Fruit fly (Drosophila melanogaster) whole organism, wandering third instar larva: ENCODE measurements around the gene CG13784.
A peak's percentile ranks its signal among the peaks of the same experiment; 100 is the strongest.

Source experiments
- Abd-B ChIP-seq: fragments of >200 bp; optimal IDR thresholded peaks from 2 replicates; lab custom pipeline; 2017; ENCODE audit warnings: missing biosample characterization, missing genetic modification characterization
- CG32264 ChIP-seq: fragments of 200-800 bp; sonication (Bioruptor generic); optimal IDR thresholded peaks from 2 replicates; lab custom pipeline; 2016; ENCODE audit warnings: missing biosample characterization, missing genetic modification characterization
- CG9705 ChIP-seq: fragments of 200-800 bp; sonication (Bioruptor generic); optimal IDR thresholded peaks from 2 replicates; lab custom pipeline; 2018; ENCODE audit warnings: missing biosample characterization, mild to moderate bottlenecking, missing genetic modification characterization
- CrebA ChIP-seq: fragments of 200-800 bp; sonication (Bioruptor generic); optimal IDR thresholded peaks from 2 replicates; lab custom pipeline; 2016; ENCODE audit warnings: missing biosample characterization, mild to moderate bottlenecking, missing genetic modification characterization, borderline replicate concordance
- Dfd ChIP-seq: fragments of >200 bp; optimal IDR thresholded peaks from 2 replicates; lab custom pipeline; 2017; ENCODE audit warnings: missing biosample characterization, missing genetic modification characterization
- Dif ChIP-seq: fragments of 200-275, 200-300 bp; sonication (Bioruptor generic); optimal IDR thresholded peaks from 2 replicates; lab custom pipeline; 2018; ENCODE audit warnings: missing biosample characterization, missing genetic modification characterization; ENCODE audit not compliant: partially characterized antibody
- GATAd ChIP-seq: sonication (Bioruptor generic); optimal IDR thresholded peaks from 2 replicates; lab custom pipeline; 2016; ENCODE audit warnings: missing biosample characterization, missing genetic modification characterization
- HLH106 ChIP-seq: fragments of 200-800 bp; optimal IDR thresholded peaks from 3 replicates; lab custom pipeline; 2019; ENCODE audit warnings: missing biosample characterization, mild to moderate bottlenecking, missing genetic modification characterization, moderate library complexity
- Hnf4 ChIP-seq: fragments of 200-800 bp; sonication (Bioruptor generic); optimal IDR thresholded peaks from 2 replicates; lab custom pipeline; 2016; ENCODE audit warnings: missing biosample characterization, mild to moderate bottlenecking, missing genetic modification characterization
- Hr78 ChIP-seq: fragments of >200 bp; optimal IDR thresholded peaks from 2 replicates; lab custom pipeline; 2017; ENCODE audit warnings: missing biosample characterization, missing genetic modification characterization
- Hr83 ChIP-seq: fragments of 200-300 bp; sonication (Bioruptor generic); optimal IDR thresholded peaks from 2 replicates; lab custom pipeline; 2016; ENCODE audit warnings: missing biosample characterization, mild to moderate bottlenecking, missing genetic modification characterization, moderate library complexity; ENCODE audit not compliant: poor library complexity, severe bottlenecking
- Jra ChIP-seq: sonication (Bioruptor generic); optimal IDR thresholded peaks from 2 replicates; lab custom pipeline; 2016; ENCODE audit warnings: missing biosample characterization, missing genetic modification characterization
- Mio ChIP-seq: sonication (Bioruptor generic); optimal IDR thresholded peaks from 2 replicates; lab custom pipeline; 2016; ENCODE audit warnings: missing biosample characterization, missing genetic modification characterization
- Myc ChIP-seq: fragments of >200 bp; optimal IDR thresholded peaks from 2 replicates; lab custom pipeline; 2017
- OdsH ChIP-seq: fragments of 200-800 bp; sonication (Bioruptor generic); optimal IDR thresholded peaks from 2 replicates; lab custom pipeline; 2016; ENCODE audit warnings: missing biosample characterization, mild to moderate bottlenecking, missing genetic modification characterization
- Rel ChIP-seq, 2 experiments: fragments of 200-800 bp; sonication (Bioruptor generic) in 1 of 2; optimal IDR thresholded peaks; 2 replicates in 1 of 2; 3 replicates in 1 of 2; lab custom pipeline; 2016 to 2019; ENCODE audit warnings: mild to moderate bottlenecking in 2 of 2, missing biosample characterization in 2 of 2, missing genetic modification characterization in 2 of 2, moderate library complexity in 1 of 2
- Sp1 ChIP-seq: fragments of 200-800 bp; sonication (Bioruptor generic); optimal IDR thresholded peaks from 3 replicates; lab custom pipeline; 2019; ENCODE audit warnings: missing biosample characterization, mild to moderate bottlenecking, missing genetic modification characterization, moderate library complexity
- Vsx2 ChIP-seq: fragments of 200-300, 225-300 bp; sonication (Bioruptor generic); optimal IDR thresholded peaks from 2 replicates; lab custom pipeline; 2018; ENCODE audit warnings: missing biosample characterization, missing genetic modification characterization; ENCODE audit not compliant: partially characterized antibody
- br ChIP-seq: fragments of 200-800 bp; sonication (Bioruptor generic); optimal IDR thresholded peaks from 2 replicates; lab custom pipeline; 2016; ENCODE audit warnings: missing biosample characterization, missing genetic modification characterization
- brk ChIP-seq: fragments of 200-800 bp; sonication (Bioruptor generic); optimal IDR thresholded peaks from 2 replicates; lab custom pipeline; 2016; ENCODE audit warnings: missing biosample characterization, mild to moderate bottlenecking, missing genetic modification characterization
- dl ChIP-seq, 2 experiments: fragments of 175-275, 200-275 bp in 1 of 2; fragments of 200-275 bp in 1 of 2; sonication (Bioruptor generic); optimal IDR thresholded peaks; lab custom pipeline; 2018; ENCODE audit warnings: mild to moderate bottlenecking in 2 of 2, missing biosample characterization in 2 of 2, missing genetic modification characterization in 2 of 2, moderate library complexity in 2 of 2; ENCODE audit not compliant: partially characterized antibody in 2 of 2, insufficient read depth in 1 of 2
- dmrt93B ChIP-seq: fragments of 200-800 bp; sonication (Bioruptor generic); optimal IDR thresholded peaks from 2 replicates; lab custom pipeline; 2018; ENCODE audit warnings: missing biosample characterization, mild to moderate bottlenecking, missing genetic modification characterization
- dsf ChIP-seq: sonication (Bioruptor generic); optimal IDR thresholded peaks from 2 replicates; lab custom pipeline; 2016; ENCODE audit warnings: missing biosample characterization, missing genetic modification characterization, borderline replicate concordance
- foxo ChIP-seq, 2 experiments: fragments of 200-800 bp; sonication (Bioruptor generic); optimal IDR thresholded peaks; 2 replicates in 1 of 2; 3 replicates in 1 of 2; lab custom pipeline; 2016 to 2017; ENCODE audit warnings: missing biosample characterization in 2 of 2, missing genetic modification characterization in 2 of 2
- fru ChIP-seq: fragments of 200-800 bp; sonication (Bioruptor generic); optimal IDR thresholded peaks from 3 replicates; lab custom pipeline; 2016; ENCODE audit warnings: missing biosample characterization, mild to moderate bottlenecking, missing genetic modification characterization
- h ChIP-seq: fragments of 200-800 bp; sonication (Bioruptor generic); optimal IDR thresholded peaks from 3 replicates; lab custom pipeline; 2016; ENCODE audit warnings: missing biosample characterization, mild to moderate bottlenecking, missing genetic modification characterization
- jim ChIP-seq: fragments of 175-275, 200-325 bp; sonication (Bioruptor generic); optimal IDR thresholded peaks from 2 replicates; lab custom pipeline; 2016; ENCODE audit warnings: missing biosample characterization, mild to moderate bottlenecking, missing genetic modification characterization
- lola ChIP-seq: fragments of >200 bp; optimal IDR thresholded peaks from 2 replicates; lab custom pipeline; 2017; ENCODE audit warnings: missing biosample characterization, missing genetic modification characterization
- pan ChIP-seq: fragments of >200 bp; optimal IDR thresholded peaks from 2 replicates; lab custom pipeline; 2017
- psq ChIP-seq: fragments of 200-800 bp; sonication (Bioruptor generic); optimal IDR thresholded peaks from 3 replicates; lab custom pipeline; 2017; ENCODE audit warnings: missing biosample characterization, mild to moderate bottlenecking, missing genetic modification characterization, moderate library complexity
- rgr ChIP-seq: fragments of 200-800 bp; sonication (Bioruptor generic); optimal IDR thresholded peaks from 3 replicates; lab custom pipeline; 2016; ENCODE audit warnings: missing biosample characterization, mild to moderate bottlenecking, missing genetic modification characterization
- sage ChIP-seq: fragments of 200-800 bp; sonication (Bioruptor generic); optimal IDR thresholded peaks from 2 replicates; lab custom pipeline; 2016; ENCODE audit warnings: missing biosample characterization, mild to moderate bottlenecking, missing genetic modification characterization
- sv ChIP-seq: fragments of 200-800 bp; sonication (Bioruptor generic); optimal IDR thresholded peaks from 3 replicates; lab custom pipeline; 2016; ENCODE audit warnings: missing biosample characterization, missing genetic modification characterization
- tai ChIP-seq: sonication (Bioruptor generic); optimal IDR thresholded peaks from 2 replicates; lab custom pipeline; 2016; ENCODE audit warnings: missing biosample characterization, missing genetic modification characterization
- usp ChIP-seq: fragments of >200 bp; optimal IDR thresholded peaks from 2 replicates; lab custom pipeline; 2017; ENCODE audit warnings: missing biosample characterization, missing genetic modification characterization
- woc ChIP-seq: sonication (Bioruptor generic); optimal IDR thresholded peaks from 2 replicates; lab custom pipeline; 2016; ENCODE audit warnings: missing biosample characterization, mild to moderate bottlenecking, missing genetic modification characterization

CG13784 gene

DNA sequence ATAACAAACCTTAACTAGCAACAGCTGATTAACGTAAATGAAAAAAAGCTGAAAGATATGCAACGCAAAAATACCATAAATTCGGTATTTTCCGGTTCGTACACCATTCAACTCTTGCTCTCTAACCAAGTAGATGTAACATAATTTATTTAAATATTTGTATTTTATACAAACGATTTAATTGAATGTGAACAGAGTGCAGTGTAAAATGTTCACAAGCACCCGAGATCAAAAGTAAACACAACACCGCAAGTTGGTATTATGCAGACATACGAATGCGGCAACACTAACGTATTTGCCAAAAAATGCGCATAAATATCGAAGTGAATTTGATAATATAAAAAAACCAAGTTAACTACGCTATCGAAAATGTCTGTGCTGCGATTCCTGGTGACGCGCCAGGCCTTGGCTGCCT lies 37.8 kb downstream of the CG13784 start, which contains the start of gene MICU1:
MICU1 (plus strand) TSS at position 257 of the 415 bp plus-strand sequence.
- TF ChIP-seq CG32264 (GFP tag; lab: Kevin White, UChicago) = no peak
- peak; percentile 18 for TF ChIP-seq CrebA

DNA sequence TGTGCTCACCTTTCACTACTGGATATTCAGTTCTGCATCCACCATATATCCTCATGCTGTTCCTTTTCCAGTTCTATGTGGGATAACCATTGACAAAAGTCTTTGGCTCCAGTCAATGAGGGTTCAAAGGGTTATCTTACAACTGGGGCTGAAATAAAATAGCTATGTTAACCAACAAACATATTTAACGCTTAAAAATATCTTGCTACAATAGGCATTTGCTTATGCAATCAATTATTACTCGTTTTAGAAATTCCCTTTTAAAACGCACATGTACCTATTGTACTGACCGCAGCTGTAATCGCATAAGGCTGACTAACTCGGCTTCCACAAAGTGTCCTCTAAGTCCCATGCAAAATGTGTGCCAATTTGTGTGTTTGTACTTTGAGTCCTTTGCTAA lies 40.6 kb downstream of the CG13784 start:
- no peak for TF ChIP-seq OdsH
- TF ChIP-seq h (GFP tag; lab: Kevin White, UChicago) = peak; percentile 21

DNA sequence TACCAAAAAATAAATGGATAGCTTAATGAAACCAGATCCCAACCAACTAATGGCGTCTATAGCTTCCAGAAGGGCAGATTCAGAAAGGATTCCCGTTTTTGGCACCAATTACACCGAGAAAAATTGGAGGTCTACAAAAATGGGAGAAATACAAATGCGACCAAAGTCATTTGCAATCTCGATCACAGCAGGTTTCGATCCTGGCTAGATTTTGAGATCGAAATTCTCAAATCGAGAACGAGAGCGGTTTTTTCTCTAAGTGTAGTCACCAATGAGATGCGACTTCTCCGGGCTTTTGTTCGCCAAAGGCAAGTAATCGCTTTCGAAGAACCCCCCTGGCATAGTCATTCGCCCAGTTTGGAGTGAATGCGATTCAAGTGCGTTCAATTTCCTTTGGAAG lies 44.0 kb downstream of the CG13784 start:
- TF ChIP-seq woc (GFP tag; lab: Kevin White, UChicago) (peak; percentile 13), Hr83 (GFP tag; lab: Kevin White, UChicago) (no peak), rgr (peak; percentile 38), jim (no peak), Hnf4 (GFP tag; lab: Kevin White, UChicago) (no peak), h (GFP tag; lab: Kevin White, UChicago) (peak; percentile 55), foxo (GFP tag; optimal IDR thresholded peaks at IDR 0.05; lab: Kevin White, UChicago) (no peak), Vsx2 (GFP tag; lab: Kevin White, UChicago) (no peak), lola (GFP tag; lab: Kevin White, UChicago) (no peak), dl (GFP tag; optimal IDR thresholded peaks at IDR 0.05; lab: Kevin White, UChicago; ENCODE audit: insufficient read depth in 1 of 2, partially characterized antibody in 2 of 2) (no peak), Jra (GFP tag; lab: Kevin White, UChicago) (no peak), CrebA (no peak), psq (GFP tag; lab: Kevin White, UChicago) (no peak), OdsH (no peak), Sp1 (GFP tag; lab: Kevin White, UChicago) (no peak), usp (GFP tag; lab: Kevin White, UChicago) (no peak), pan (lab: Kevin White, UChicago) (no peak), Dfd (GFP tag; lab: Kevin White, UChicago) (no peak), Dif (no peak), GATAd (no peak)

DNA sequence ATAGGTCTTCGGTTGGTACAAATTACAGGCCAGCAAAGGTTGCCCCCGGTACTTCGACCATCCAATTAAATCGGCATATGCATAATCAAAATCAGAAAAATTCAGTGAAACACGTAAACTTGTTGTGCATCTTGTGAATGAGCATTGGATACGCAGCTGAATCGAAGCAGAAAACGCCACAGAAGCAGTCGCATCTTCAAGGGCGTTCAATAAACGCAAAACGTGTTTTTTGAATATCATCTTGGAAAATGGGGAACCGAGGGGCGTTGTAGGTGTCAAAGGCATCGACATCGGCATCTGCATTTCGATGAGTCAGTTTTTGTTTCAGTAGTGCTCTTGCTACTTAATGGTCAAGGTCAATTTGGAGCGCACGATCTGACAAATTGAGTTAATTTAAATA lies 45.5 kb downstream of the CG13784 start:
- no peak for TF ChIP-seq Abd-B (GFP tag; lab: Kevin White, UChicago)
- no peak for TF ChIP-seq tai (GFP tag; lab: Kevin White, UChicago)
- TF ChIP-seq dl (GFP tag; optimal IDR thresholded peaks at IDR 0.05; lab: Kevin White, UChicago; ENCODE audit: insufficient read depth in 1 of 2, partially characterized antibody in 2 of 2) = no peak
- no peak for TF ChIP-seq CG32264 (GFP tag; lab: Kevin White, UChicago)
- TF ChIP-seq Jra (GFP tag; lab: Kevin White, UChicago) = no peak
- no peak for TF ChIP-seq h (GFP tag; lab: Kevin White, UChicago)
- no peak for TF ChIP-seq dmrt93B (GFP tag; lab: Kevin White, UChicago)
- no peak for TF ChIP-seq Mio
- no peak for TF ChIP-seq HLH106 (tag; lab: Kevin White, UChicago)
- TF ChIP-seq Hr78 = no peak
- no peak for TF ChIP-seq CG9705 (GFP tag; lab: Kevin White, UChicago)
- no peak for TF ChIP-seq br (GFP tag; lab: Kevin White, UChicago)
- no peak for TF ChIP-seq Dfd (GFP tag; lab: Kevin White, UChicago)
- no peak for TF ChIP-seq foxo (GFP tag; optimal IDR thresholded peaks at IDR 0.05; lab: Kevin White, UChicago)
- no peak for TF ChIP-seq sage (GFP tag; lab: Kevin White, UChicago)

DNA sequence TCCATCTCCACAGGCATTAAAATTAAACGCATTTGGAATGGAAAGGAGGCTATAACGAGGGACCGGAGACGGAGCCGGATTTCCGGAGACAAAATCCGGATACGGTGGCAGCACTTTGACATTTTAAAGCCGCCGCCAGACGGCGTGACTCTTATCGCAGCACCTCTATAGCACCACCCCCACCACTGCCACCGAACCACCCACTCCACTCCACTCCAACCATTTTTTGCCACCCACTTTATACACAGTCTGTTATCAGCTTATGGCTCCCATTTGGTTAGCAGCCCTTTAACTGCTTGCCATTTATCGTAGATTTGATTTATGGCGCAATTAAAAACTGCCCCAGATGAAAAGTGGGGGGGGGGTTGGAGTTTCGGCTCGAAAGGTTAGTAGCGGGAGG lies 50.8 kb downstream of the CG13784 start:
- TF ChIP-seq sv (GFP tag; lab: Kevin White, UChicago) = no peak
- TF ChIP-seq fru = no peak
- no peak for TF ChIP-seq GATAd
- no peak for TF ChIP-seq Vsx2 (GFP tag; lab: Kevin White, UChicago)
- TF ChIP-seq Dfd (GFP tag; lab: Kevin White, UChicago) = no peak
- no peak for TF ChIP-seq h (GFP tag; lab: Kevin White, UChicago)
- TF ChIP-seq Dif = no peak
- no peak for TF ChIP-seq dsf
- TF ChIP-seq Hnf4 (GFP tag; lab: Kevin White, UChicago) = no peak
- no peak for TF ChIP-seq brk (GFP tag; lab: Kevin White, UChicago)
- TF ChIP-seq lola (GFP tag; lab: Kevin White, UChicago) = no peak
- no peak for TF ChIP-seq psq (GFP tag; lab: Kevin White, UChicago)
- no peak for TF ChIP-seq CG9705 (GFP tag; lab: Kevin White, UChicago)
- no peak for TF ChIP-seq Myc (lab: Kevin White, UChicago)
- TF ChIP-seq jim = no peak
- no peak for TF ChIP-seq Rel (GFP tag; optimal IDR thresholded peaks at IDR 0.05; lab: Kevin White, UChicago)
- TF ChIP-seq Rel (tag; optimal IDR thresholded peaks at IDR 0.05; lab: Kevin White, UChicago) = no peak
- no peak for TF ChIP-seq Jra (GFP tag; lab: Kevin White, UChicago)
